Worm (Caenorhabditis elegans) whole organism, mixed stage, embryonic: ENCODE data around the gene K09A9.6.

Experiments used
- M03D4.4 ChIP-seq: sonication (generic microtip); optimal IDR thresholded peaks from 2 replicates; lab custom pipeline; 2017; ENCODE audit warnings: mild to moderate bottlenecking, missing genetic modification characterization, missing compliant biosample characterization
- bed-3 ChIP-seq: fragments of 200-800 bp; sonication (Bioruptor generic); optimal IDR thresholded peaks from 3 replicates; lab custom pipeline; 2018; ENCODE audit warnings: mild to moderate bottlenecking, missing genetic modification characterization, moderate library complexity, missing compliant biosample characterization
- blmp-1 ChIP-seq: fragments of 150-350 bp; optimal IDR thresholded peaks from 2 replicates; lab custom pipeline; 2014; ENCODE audit warnings: missing biosample characterization, missing genetic modification characterization
- ceh-39 ChIP-seq: fragments of 150-350 bp; optimal IDR thresholded peaks from 2 replicates; lab custom pipeline; 2014; ENCODE audit warnings: missing biosample characterization, missing genetic modification characterization
- ceh-43 ChIP-seq: fragments of 200-800 bp; sonication (Bioruptor generic); optimal IDR thresholded peaks from 2 replicates; lab custom pipeline; 2018; ENCODE audit warnings: mild to moderate bottlenecking, missing genetic modification characterization, moderate library complexity, missing compliant biosample characterization
- ces-1 ChIP-seq: fragments of 150-350 bp; optimal IDR thresholded peaks from 2 replicates; lab custom pipeline; 2014; ENCODE audit warnings: missing biosample characterization, missing genetic modification reagents, missing genetic modification characterization
- cnd-1 ChIP-seq: fragments of 200-800 bp; sonication (Bioruptor generic); optimal IDR thresholded peaks from 2 replicates; lab custom pipeline; 2018; ENCODE audit warnings: mild to moderate bottlenecking, missing genetic modification characterization, missing compliant biosample characterization
- drap-1 ChIP-seq: fragments of 200-800 bp; sonication (Bioruptor generic); optimal IDR thresholded peaks from 3 replicates; lab custom pipeline; 2018; ENCODE audit warnings: mild to moderate bottlenecking, missing genetic modification characterization, missing compliant biosample characterization
- elt-1 ChIP-seq: sonication (generic microtip); optimal IDR thresholded peaks from 2 replicates; lab custom pipeline; 2017; ENCODE audit warnings: missing genetic modification characterization, mild to moderate bottlenecking, missing compliant biosample characterization, antibody characterized with exemption, moderate library complexity, borderline replicate concordance; ENCODE audit not compliant: insufficient read depth
- elt-3 ChIP-seq: fragments of 150-350 bp; optimal IDR thresholded peaks from 2 replicates; lab custom pipeline; 2014; ENCODE audit warnings: missing biosample characterization, missing genetic modification characterization
- flh-1 ChIP-seq: fragments of 200-800 bp; sonication (Bioruptor generic); optimal IDR thresholded peaks from 2 replicates; lab custom pipeline; 2018; ENCODE audit warnings: mild to moderate bottlenecking, missing genetic modification characterization, moderate library complexity, missing compliant biosample characterization
- ham-2 ChIP-seq: fragments of 200-800 bp; sonication (Bioruptor generic); optimal IDR thresholded peaks from 2 replicates; lab custom pipeline; 2018; ENCODE audit warnings: mild to moderate bottlenecking, missing genetic modification characterization, missing compliant biosample characterization
- hlh-1 ChIP-seq: fragments of 150-350 bp; optimal IDR thresholded peaks from 2 replicates; lab custom pipeline; 2014; ENCODE audit warnings: missing biosample characterization, missing genetic modification reagents, missing genetic modification characterization
- lin-13 ChIP-seq: fragments of 150-350 bp; optimal IDR thresholded peaks from 2 replicates; lab custom pipeline; 2014; ENCODE audit warnings: missing biosample characterization, missing genetic modification characterization
- lin-32 ChIP-seq: fragments of 200-800 bp; sonication (Bioruptor generic); optimal IDR thresholded peaks from 2 replicates; lab custom pipeline; 2018; ENCODE audit warnings: mild to moderate bottlenecking, missing genetic modification characterization, missing compliant biosample characterization
- lsy-2 ChIP-seq: fragments of 150-350 bp; optimal IDR thresholded peaks from 2 replicates; lab custom pipeline; 2014; ENCODE audit warnings: missing biosample characterization, missing genetic modification characterization
- mab-5 ChIP-seq: fragments of 150-350 bp; optimal IDR thresholded peaks from 2 replicates; lab custom pipeline; 2014; ENCODE audit warnings: missing biosample characterization, missing genetic modification characterization
- mep-1 ChIP-seq: fragments of 150-350 bp; optimal IDR thresholded peaks from 2 replicates; lab custom pipeline; 2017; ENCODE audit warnings: missing biosample characterization, missing genetic modification reagents, missing genetic modification characterization, inconsistent platforms
- mls-2 ChIP-seq: sonication (generic microtip); optimal IDR thresholded peaks from 2 replicates; lab custom pipeline; 2016; ENCODE audit warnings: mild to moderate bottlenecking, missing genetic modification characterization, moderate library complexity, missing compliant biosample characterization
- nhr-12 ChIP-seq: fragments of 150-350 bp; optimal IDR thresholded peaks from 2 replicates; lab custom pipeline; 2014; ENCODE audit warnings: missing biosample characterization, missing genetic modification characterization
- nhr-2 ChIP-seq: fragments of 150-350 bp; optimal IDR thresholded peaks from 2 replicates; lab custom pipeline; 2014; ENCODE audit warnings: missing biosample characterization, missing genetic modification characterization
- nhr-237 ChIP-seq: fragments of 150-350 bp; optimal IDR thresholded peaks from 2 replicates; lab custom pipeline; 2014; ENCODE audit warnings: missing biosample characterization, missing genetic modification characterization
- nhr-28 ChIP-seq: fragments of 150-350 bp; optimal IDR thresholded peaks from 2 replicates; lab custom pipeline; 2014; ENCODE audit warnings: missing biosample characterization, missing genetic modification characterization
- nhr-76 ChIP-seq: sonication (generic microtip); optimal IDR thresholded peaks from 2 replicates; lab custom pipeline; 2017; ENCODE audit warnings: missing biosample characterization, missing genetic modification characterization
- pha-4 ChIP-seq: fragments of 150-350 bp; optimal IDR thresholded peaks from 2 replicates; lab custom pipeline; 2018; ENCODE audit warnings: missing biosample characterization, missing genetic modification reagents, missing genetic modification characterization
- sem-2 ChIP-seq: fragments of 200-800 bp; sonication (Bioruptor generic); optimal IDR thresholded peaks from 2 replicates; lab custom pipeline; 2018; ENCODE audit warnings: mild to moderate bottlenecking, missing genetic modification characterization, missing compliant biosample characterization
- snpc-4 ChIP-seq: fragments of 150-350 bp; optimal IDR thresholded peaks from 2 replicates; lab custom pipeline; 2014; ENCODE audit warnings: missing biosample characterization, missing genetic modification characterization
- sptf-1 ChIP-seq: sonication (generic microtip); optimal IDR thresholded peaks from 2 replicates; lab custom pipeline; 2017; ENCODE audit warnings: mild to moderate bottlenecking, missing genetic modification characterization, moderate library complexity, missing compliant biosample characterization
- tbx-8 ChIP-seq: fragments of 200-800 bp; sonication (Bioruptor generic); optimal IDR thresholded peaks from 2 replicates; lab custom pipeline; 2018; ENCODE audit warnings: mild to moderate bottlenecking, missing genetic modification characterization, moderate library complexity, missing compliant biosample characterization
- unc-39 ChIP-seq: fragments of 150-350 bp; optimal IDR thresholded peaks from 2 replicates; lab custom pipeline; 2014; ENCODE audit warnings: missing biosample characterization, missing genetic modification characterization
- unc-62 ChIP-seq: fragments of 150-350 bp; optimal IDR thresholded peaks from 2 replicates; lab custom pipeline; 2014; ENCODE audit warnings: missing biosample characterization, missing genetic modification reagents, missing genetic modification characterization
- zip-8 ChIP-seq: fragments of 150-350 bp; optimal IDR thresholded peaks from 2 replicates; lab custom pipeline; 2014; ENCODE audit warnings: missing biosample characterization, missing genetic modification characterization

The K09A9.6 gene

ce11 chrX:15607498-15608019 is 30.5 kb downstream of the K09A9.6 start, which contains the start of gene nipi-3 (continued):
- no peak for TF ChIP-seq ceh-43

ce11 chrX:15608593-15608992 is 31.6 kb downstream of the K09A9.6 start:
- TF ChIP-seq lin-32 (GFP tag; lab: Kevin White, UChicago) (no peak), ceh-43 (no peak), cnd-1 (tag; lab: Kevin White, UChicago) (no peak), ham-2 (GFP tag; lab: Kevin White, UChicago) (no peak), nhr-76 (no peak), bed-3 (GFP tag; lab: Kevin White, UChicago) (no peak), unc-39 (tag; lab: Kevin White, UChicago) (no peak), blmp-1 (tag; lab: Kevin White, UChicago) (no peak), lin-13 (no peak), snpc-4 (no peak), sem-2 (GFP tag; lab: Kevin White, UChicago) (no peak), M03D4.4 (tag; lab: Kevin White, UChicago) (no peak), tbx-8 (GFP tag; lab: Kevin White, UChicago) (no peak), sptf-1 (tag; lab: Kevin White, UChicago) (no peak), mls-2 (tag; lab: Kevin White, UChicago) (no peak), nhr-237 (tag; lab: Kevin White, UChicago) (no peak), nhr-28 (tag; lab: Kevin White, UChicago) (no peak)

ce11 chrX:15609698-15610097 is 32.7 kb downstream of the K09A9.6 start:
- no peak for TF ChIP-seq ceh-39 (tag; lab: Kevin White, UChicago)
- no peak for TF ChIP-seq nhr-2
- TF ChIP-seq unc-62 (GFP tag; lab: Kevin White, UChicago) = no peak
- TF ChIP-seq lsy-2 = no peak

ce11 chrX:15610527-15611091 is 33.6 kb downstream of the K09A9.6 start:
- TF ChIP-seq mep-1 (tag; lab: Kevin White, UChicago) (no peak), ceh-39 (tag; lab: Kevin White, UChicago) (no peak), ceh-43 (no peak), unc-62 (GFP tag; lab: Kevin White, UChicago) (no peak), M03D4.4 (tag; lab: Kevin White, UChicago) (no peak), flh-1 (GFP tag; lab: Kevin White, UChicago) (no peak), snpc-4 (no peak), mls-2 (tag; lab: Kevin White, UChicago) (no peak), elt-3 (tag; lab: Kevin White, UChicago) (no peak), drap-1 (GFP tag; lab: Kevin White, UChicago) (no peak), blmp-1 (tag; lab: Kevin White, UChicago) (no peak), elt-1 (tag; lab: Kevin White, UChicago) (no peak), lin-13 (no peak), ces-1 (GFP tag; lab: Kevin White, UChicago) (no peak), bed-3 (GFP tag; lab: Kevin White, UChicago) (no peak), lsy-2 (no peak), tbx-8 (GFP tag; lab: Kevin White, UChicago) (no peak), mab-5 (no peak), nhr-76 (no peak)

- TF ChIP-seq hlh-1 (tag; lab: Kevin White, UChicago) = peak; percentile 67
- TF ChIP-seq zip-8 = no peak
Measured at ce11 chrX:15613745-15614229, 36.7 kb downstream of the K09A9.6 start, which contains the start of gene K09E9.3. Gene K09E9.3, minus strand, starts transcription at chrX:15613795.

ce11 chrX:15616443-15616842 is 39.4 kb downstream of the K09A9.6 start, which contains the start of gene ergi-3:
Gene ergi-3, minus strand, starts transcription at chrX:15616753.
- TF ChIP-seq ces-1 (GFP tag; lab: Kevin White, UChicago) (peak; percentile 94), lin-13 (peak; percentile 3), elt-3 (tag; lab: Kevin White, UChicago) (no peak), nhr-237 (tag; lab: Kevin White, UChicago) (peak; percentile 37), lin-32 (GFP tag; lab: Kevin White, UChicago) (no peak), hlh-1 (tag; lab: Kevin White, UChicago) (peak; percentile 37), drap-1 (GFP tag; lab: Kevin White, UChicago) (no peak), flh-1 (GFP tag; lab: Kevin White, UChicago) (no peak), pha-4 (peak; percentile 58), tbx-8 (GFP tag; lab: Kevin White, UChicago) (no peak), blmp-1 (tag; lab: Kevin White, UChicago) (peak; percentile 27), nhr-12 (tag; lab: Kevin White, UChicago) (no peak), elt-1 (tag; lab: Kevin White, UChicago) (no peak), bed-3 (GFP tag; lab: Kevin White, UChicago) (no peak), mep-1 (tag; lab: Kevin White, UChicago) (peak; percentile 89), lsy-2 (peak; percentile 32), unc-62 (GFP tag; lab: Kevin White, UChicago) (peak; percentile 87)
